Worm (Caenorhabditis elegans) whole organism, midembryonic: ENCODE results near the gene cfap-20.

Experiments
- T22C8.4 ChIP-seq: fragments of 200-800 bp; sonication (Bioruptor generic); IDR thresholded peaks from 2 replicates; pipeline ENCODE4 v1.3.6; 2022; ENCODE audit warnings: missing genetic modification characterization, missing compliant biosample characterization
- cog-1 ChIP-seq: sonication (generic microtip); optimal IDR thresholded peaks from 2 replicates; lab custom pipeline; 2016; ENCODE audit warnings: missing genetic modification characterization, missing compliant biosample characterization
- flt-1 ChIP-seq: fragments of 200-800 bp; sonication (Bioruptor generic); IDR thresholded peaks from 2 replicates; pipeline ENCODE4 v1.3.6; 2022; ENCODE audit warnings: missing genetic modification characterization, missing compliant biosample characterization
- klf-2 ChIP-seq: fragments of 200-800 bp; sonication (Bioruptor generic); conservative IDR thresholded peaks from 2 replicates; pipeline ENCODE4 v1.3.6; 2022; ENCODE audit warnings: missing genetic modification reagents, missing genetic modification characterization, missing compliant biosample characterization
- med-1 ChIP-seq: sonication (generic microtip); optimal IDR thresholded peaks from 2 replicates; lab custom pipeline; 2017; ENCODE audit warnings: missing genetic modification characterization, mild to moderate bottlenecking, missing compliant biosample characterization, antibody characterized with exemption, missing genetic modification reagents; ENCODE audit not compliant: insufficient read depth
- ref-1 ChIP-seq: fragments of 200-800 bp; sonication (Bioruptor generic); conservative IDR thresholded peaks from 2 replicates; pipeline ENCODE4 v1.3.6; 2022; ENCODE audit warnings: missing genetic modification reagents, missing genetic modification characterization, missing compliant biosample characterization
- tab-1 ChIP-seq: fragments of 200-800 bp; sonication (Bioruptor generic); IDR thresholded peaks from 2 replicates; pipeline ENCODE4 v1.3.6; 2022; ENCODE audit warnings: missing genetic modification characterization, missing compliant biosample characterization
- ztf-23 ChIP-seq: fragments of 200-800 bp; sonication (Bioruptor generic); IDR thresholded peaks from 2 replicates; pipeline ENCODE4 v1.3.6; 2022; ENCODE audit warnings: missing genetic modification reagents, missing genetic modification characterization, missing compliant biosample characterization
- ztf-29 ChIP-seq: fragments of 200-800 bp; sonication (Bioruptor generic); IDR thresholded peaks from 2 replicates; pipeline ENCODE4 v1.3.6; 2022; ENCODE audit warnings: missing genetic modification reagents, missing genetic modification characterization, missing compliant biosample characterization

cfap-20 gene

ce11 chrIII:3534185-3534584 lies 3.1 kb downstream of the cfap-20 start:
- TF ChIP-seq flt-1 (GFP tag; lab: Robert Waterston, UW): no peak
- no peak for TF ChIP-seq ztf-23 (GFP tag; lab: Robert Waterston, UW)
- no peak for TF ChIP-seq cog-1
- no peak for TF ChIP-seq klf-2 (GFP tag; lab: Robert Waterston, UW)
- TF ChIP-seq med-1 (GFP tag; lab: Kevin White, UChicago): no peak
- TF ChIP-seq tab-1: no peak
- no peak for TF ChIP-seq ref-1
- TF ChIP-seq T22C8.4 (GFP tag; lab: Robert Waterston, UW): no peak
- TF ChIP-seq ztf-29 (GFP tag; lab: Robert Waterston, UW): no peak

ce11 chrIII:3532035-3532434 lies 5.3 kb downstream of the cfap-20 start:
- TF ChIP-seq ztf-29 (GFP tag; lab: Robert Waterston, UW): no peak
- TF ChIP-seq tab-1: no peak
- TF ChIP-seq ref-1: no peak
- TF ChIP-seq flt-1 (GFP tag; lab: Robert Waterston, UW): 0 out of 2 replicates have a peak, but pooled peaks have one; percentile 50
- no peak for TF ChIP-seq ztf-23 (GFP tag; lab: Robert Waterston, UW)
- TF ChIP-seq cog-1: peak; percentile 18
- TF ChIP-seq klf-2 (GFP tag; lab: Robert Waterston, UW): no peak
- peak; percentile 18; the same call in 1 of the 2 replicates for TF ChIP-seq T22C8.4 (GFP tag; lab: Robert Waterston, UW)
- TF ChIP-seq med-1 (GFP tag; lab: Kevin White, UChicago): no peak

- TF ChIP-seq flt-1 (GFP tag; lab: Robert Waterston, UW) (no peak), med-1 (GFP tag; lab: Kevin White, UChicago) (no peak), tab-1 (no peak), cog-1 (no peak), ztf-23 (GFP tag; lab: Robert Waterston, UW) (no peak), klf-2 (GFP tag; lab: Robert Waterston, UW) (no peak), ref-1 (no peak), T22C8.4 (GFP tag; lab: Robert Waterston, UW) (no peak), ztf-29 (GFP tag; lab: Robert Waterston, UW) (no peak)
Measured at ce11 chrIII:3529744-3530208, 7.5 kb downstream of the cfap-20 start, which contains the start of gene pitp-1. Gene pitp-1 (minus strand): TSS chrIII:3529794.

- TF ChIP-seq med-1 (GFP tag; lab: Kevin White, UChicago) (no peak), tab-1 (no peak), T22C8.4 (GFP tag; lab: Robert Waterston, UW) (no peak), klf-2 (GFP tag; lab: Robert Waterston, UW) (no peak), ref-1 (no peak), ztf-23 (GFP tag; lab: Robert Waterston, UW) (no peak), ztf-29 (GFP tag; lab: Robert Waterston, UW) (no peak), flt-1 (GFP tag; lab: Robert Waterston, UW) (no peak), cog-1 (no peak)
Measured at ce11 chrIII:3528342-3528741, 9.0 kb downstream of the cfap-20 start, which contains the start of gene rpl-37. Gene rpl-37 (plus strand): TSS chrIII:3528642.

- no peak for TF ChIP-seq flt-1 (GFP tag; lab: Robert Waterston, UW)
- TF ChIP-seq ztf-29 (GFP tag; lab: Robert Waterston, UW): no peak
Measured at ce11 chrIII:3523363-3523762, 13.9 kb downstream of the cfap-20 start.

- TF ChIP-seq ref-1: no peak
- no peak for TF ChIP-seq flt-1 (GFP tag; lab: Robert Waterston, UW)
- TF ChIP-seq klf-2 (GFP tag; lab: Robert Waterston, UW): no peak
- no peak for TF ChIP-seq T22C8.4 (GFP tag; lab: Robert Waterston, UW)
- TF ChIP-seq med-1 (GFP tag; lab: Kevin White, UChicago): no peak
- no peak for TF ChIP-seq ztf-23 (GFP tag; lab: Robert Waterston, UW)
- no peak for TF ChIP-seq cog-1
- TF ChIP-seq tab-1: no peak
- no peak for TF ChIP-seq ztf-29 (GFP tag; lab: Robert Waterston, UW)
Measured at ce11 chrIII:3520417-3520816, 16.9 kb downstream of the cfap-20 start.

ce11 chrIII:3519505-3519904 lies 17.8 kb downstream of the cfap-20 start, which contains the start of gene hmit-1.3:
Gene hmit-1.3 (minus strand): TSS chrIII:3519607.
- TF ChIP-seq ref-1 (no peak), ztf-23 (GFP tag; lab: Robert Waterston, UW) (no peak), flt-1 (GFP tag; lab: Robert Waterston, UW) (no peak), T22C8.4 (GFP tag; lab: Robert Waterston, UW) (no peak), ztf-29 (GFP tag; lab: Robert Waterston, UW) (no peak)

- TF ChIP-seq klf-2 (GFP tag; lab: Robert Waterston, UW) (no peak), ref-1 (no peak), med-1 (GFP tag; lab: Kevin White, UChicago) (no peak), ztf-29 (GFP tag; lab: Robert Waterston, UW) (no peak), cog-1 (no peak), T22C8.4 (GFP tag; lab: Robert Waterston, UW) (no peak), flt-1 (GFP tag; lab: Robert Waterston, UW) (no peak), tab-1 (no peak), ztf-23 (GFP tag; lab: Robert Waterston, UW) (no peak)
Measured at ce11 chrIII:3511808-3512207, 25.5 kb downstream of the cfap-20 start.

- TF ChIP-seq ztf-23 (GFP tag; lab: Robert Waterston, UW) (no peak), med-1 (GFP tag; lab: Kevin White, UChicago) (no peak), T22C8.4 (GFP tag; lab: Robert Waterston, UW) (no peak), ztf-29 (GFP tag; lab: Robert Waterston, UW) (no peak), tab-1 (no peak), klf-2 (GFP tag; lab: Robert Waterston, UW) (no peak), cog-1 (no peak), flt-1 (GFP tag; lab: Robert Waterston, UW) (no peak), ref-1 (no peak)
Measured at ce11 chrIII:3509908-3510307, 27.4 kb downstream of the cfap-20 start, which contains the start of the genes M01F1.4 and mrpl-35. Gene M01F1.4 (minus strand): TSS chrIII:3510033. Gene mrpl-35 (plus strand): TSS chrIII:3510237.
